Worm (Caenorhabditis elegans): ENCODE results near the gene T23B5.6.

Gene T23B5.6

DNA sequence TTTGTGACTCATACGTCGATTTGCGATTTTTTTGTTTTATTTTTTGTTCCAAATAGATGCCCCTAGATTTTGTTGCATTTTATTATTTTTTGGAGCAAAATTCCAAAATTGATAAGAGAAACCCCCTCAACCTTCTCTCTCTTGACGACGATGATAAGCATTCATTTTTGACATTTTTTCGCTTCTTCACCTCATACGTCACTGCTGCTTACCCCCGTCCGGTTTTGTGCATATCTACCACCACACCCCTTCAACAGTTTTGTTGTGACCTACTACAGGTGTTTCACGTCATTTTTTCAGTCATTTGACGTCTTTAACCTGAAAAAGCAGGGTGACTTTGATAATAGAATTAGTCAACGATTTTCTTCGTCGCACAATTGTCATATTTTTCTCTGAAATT lies 21.8 kb upstream of the T23B5.6 start (continued):
- peak; percentile 55 for TF ChIP-seq nhr-77 (tag; optimal IDR thresholded peaks at IDR 0.05)
- no peak for TF ChIP-seq aly-2 (tag; optimal IDR thresholded peaks at IDR 0.05)
- TF ChIP-seq nhr-102 (tag; optimal IDR thresholded peaks at IDR 0.05) = peak; percentile 11
- peak in 1 of 2 experiments; percentile 17 for TF ChIP-seq mdl-1 (tag; optimal IDR thresholded peaks at IDR 0.05)
- no peak for TF ChIP-seq daf-16 (GFP tag; optimal IDR thresholded peaks at IDR 0.05)
- peak; percentile 50 for TF ChIP-seq daf-16 (tag; optimal IDR thresholded peaks at IDR 0.05)
- no peak for TF ChIP-seq arid-1 (GFP tag; conservative IDR thresholded peaks at IDR 0.05)
- 0 out of 2 replicates have a peak, but pooled peaks have one; percentile 12 for TF ChIP-seq pha-4 (GFP tag; IDR thresholded peaks at IDR 0.05)
- no peak for TF ChIP-seq pha-4 (tag; optimal IDR thresholded peaks at IDR 0.05)
- peak; percentile 78 for TF ChIP-seq dmd-6 (GFP tag; IDR thresholded peaks at IDR 0.05)
- TF ChIP-seq unc-39 (tag; optimal IDR thresholded peaks at IDR 0.05) = no peak
- TF ChIP-seq nhr-28 (tag; optimal IDR thresholded peaks at IDR 0.05) = peak; percentile 38
- TF ChIP-seq hlh-11 (tag; optimal IDR thresholded peaks at IDR 0.05) = peak; percentile 62
- no peak for TF ChIP-seq nhr-48 (tag; optimal IDR thresholded peaks at IDR 0.05)
- TF ChIP-seq hlh-30 (tag; optimal IDR thresholded peaks at IDR 0.05; ENCODE audit: insufficient read depth) = peak; percentile 24
- no peak for TF ChIP-seq Y105C5A.15 (GFP tag; IDR thresholded peaks at IDR 0.05)

DNA sequence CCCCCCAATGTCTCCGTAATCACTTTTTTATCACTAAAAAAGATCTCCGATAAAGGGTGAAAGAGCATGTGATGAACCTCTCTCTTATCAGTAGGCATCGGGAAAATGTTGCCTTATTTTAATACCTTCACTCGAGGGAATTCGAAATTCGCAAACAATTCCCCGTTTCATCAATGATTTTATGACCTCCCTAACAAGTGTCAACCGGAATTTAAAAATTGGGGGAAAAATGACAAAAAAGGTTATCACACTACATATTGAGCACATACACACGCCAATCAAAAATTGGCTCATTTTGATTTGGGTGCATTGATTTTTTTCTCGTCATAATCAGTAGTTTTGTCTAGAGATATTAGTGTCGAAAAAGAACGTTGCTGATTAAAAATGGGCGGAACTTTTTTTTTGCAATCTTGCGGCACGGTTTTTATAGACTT lies 12.7 kb upstream of the T23B5.6 start:
- TF ChIP-seq ZK337.2 (GFP tag; IDR thresholded peaks at IDR 0.05) = no peak
- no peak for TF ChIP-seq nhr-6 (tag; optimal IDR thresholded peaks at IDR 0.05)
- TF ChIP-seq duxl-1 (tag; optimal IDR thresholded peaks at IDR 0.05; ENCODE audit: poor library complexity) = no peak
- TF ChIP-seq daf-19 (GFP tag; conservative IDR thresholded peaks at IDR 0.05) = no peak
- TF ChIP-seq spr-1 (tag; optimal IDR thresholded peaks at IDR 0.05) = no peak
- peak; percentile 61 for TF ChIP-seq nhr-77 (tag; optimal IDR thresholded peaks at IDR 0.05)
- peak; percentile 99 for TF ChIP-seq nhr-41 (GFP tag; IDR thresholded peaks at IDR 0.05)
- TF ChIP-seq ceh-62 (tag; optimal IDR thresholded peaks at IDR 0.05) = no peak
- no peak for TF ChIP-seq dmd-9 (GFP tag; IDR thresholded peaks at IDR 0.05)
- no peak for TF ChIP-seq pha-4 (GFP tag; IDR thresholded peaks at IDR 0.05)
- TF ChIP-seq pha-4 (tag; optimal IDR thresholded peaks at IDR 0.05) = no peak
- no peak for TF ChIP-seq sdz-12 (GFP tag; optimal IDR thresholded peaks at IDR 0.05)
- TF ChIP-seq dmd-8 (GFP tag; IDR thresholded peaks at IDR 0.05) = no peak
- no peak for TF ChIP-seq D1046.2 (GFP tag; IDR thresholded peaks at IDR 0.05)
- TF ChIP-seq lsy-2 (tag; optimal IDR thresholded peaks at IDR 0.05) = peak in 1 of 2 experiments; percentile 29
- TF ChIP-seq T26A8.4 (GFP tag; IDR thresholded peaks at IDR 0.05) = no peak
- TF ChIP-seq attf-4 (tag; optimal IDR thresholded peaks at IDR 0.05) = no peak
- no peak for TF ChIP-seq mdt-29 (GFP tag; IDR thresholded peaks at IDR 0.05)
- no peak for TF ChIP-seq mep-1 (tag; optimal IDR thresholded peaks at IDR 0.05)
- no peak for TF ChIP-seq madf-9 (GFP tag; conservative IDR thresholded peaks at IDR 0.05)
- TF ChIP-seq unc-130 (GFP tag; optimal IDR thresholded peaks at IDR 0.05) = no peak
- no peak for TF ChIP-seq nhr-42 (GFP tag; IDR thresholded peaks at IDR 0.05)
- peak; percentile 53 for TF ChIP-seq mxl-3 (GFP tag; optimal IDR thresholded peaks at IDR 0.05)
- no peak for TF ChIP-seq daf-8 (GFP tag; IDR thresholded peaks at IDR 0.05)
- no peak for TF ChIP-seq rbr-2 (tag; optimal IDR thresholded peaks at IDR 0.05)
- no peak for TF ChIP-seq tag-97 (GFP tag; IDR thresholded peaks at IDR 0.05)
- no peak for TF ChIP-seq vab-7 (GFP tag; IDR thresholded peaks at IDR 0.05)
- no peak for TF ChIP-seq lir-3 (tag; optimal IDR thresholded peaks at IDR 0.05)
- TF ChIP-seq F37D6.2 (tag; optimal IDR thresholded peaks at IDR 0.05) = no peak
- no peak for TF ChIP-seq Y75B8A.6 (GFP tag; IDR thresholded peaks at IDR 0.05)
- no peak for TF ChIP-seq ZK546.5 (tag; optimal IDR thresholded peaks at IDR 0.05)
- peak; percentile 88 for TF ChIP-seq hlh-11 (tag; optimal IDR thresholded peaks at IDR 0.05)
- no peak for TF ChIP-seq ces-1 (GFP tag; optimal IDR thresholded peaks at IDR 0.05)
- no peak for TF ChIP-seq unc-39 (tag; optimal IDR thresholded peaks at IDR 0.05)
- TF ChIP-seq cey-2 (tag; optimal IDR thresholded peaks at IDR 0.05; ENCODE audit: borderline replicate concordance, insufficient read depth) = no peak
- no peak for TF ChIP-seq zfp-3 (GFP tag; conservative IDR thresholded peaks at IDR 0.05)
- no peak for TF ChIP-seq aly-2 (tag; optimal IDR thresholded peaks at IDR 0.05)
- TF ChIP-seq ama-1 (optimal IDR thresholded peaks at IDR 0.05) = no peak
- no peak for TF ChIP-seq ztf-11 (tag; optimal IDR thresholded peaks at IDR 0.05)
- TF ChIP-seq saeg-2 (GFP tag; IDR thresholded peaks at IDR 0.05) = no peak
- no peak for TF ChIP-seq hmg-1.1 (GFP tag; IDR thresholded peaks at IDR 0.05)
